Fruit fly (Drosophila melanogaster) whole organism, embryonic: ENCODE measurements around the gene Mob3.

Source experiments
- Aef1 ChIP-seq: fragments of 200-800 bp; sonication (Bioruptor generic); IDR thresholded peaks from 3 replicates; pipeline ENCODE4 v1.3.6; 2022; ENCODE audit warnings: missing biosample characterization, missing genetic modification characterization
- BEAF-32 ChIP-seq: fragments of 200-800 bp; sonication (Bioruptor generic); optimal IDR thresholded peaks from 3 replicates; lab custom pipeline; 2017; ENCODE audit warnings: missing biosample characterization, missing genetic modification characterization, mild to moderate bottlenecking, moderate library complexity, missing genetic modification reagents
- CG10366 ChIP-seq: fragments of 200-800 bp; sonication (Bioruptor generic); IDR thresholded peaks from 2 replicates; pipeline ENCODE4 v1.3.6; 2022; ENCODE audit warnings: missing biosample characterization, missing genetic modification characterization
- CG10543 ChIP-seq: fragments of 200-800 bp; sonication (Bioruptor generic); optimal IDR thresholded peaks from 3 replicates; lab custom pipeline; 2017; ENCODE audit warnings: missing biosample characterization, mild to moderate bottlenecking, missing genetic modification characterization, moderate library complexity
- CG14441 ChIP-seq: fragments of 200-800 bp; sonication (Bioruptor generic); IDR thresholded peaks from 2 replicates; pipeline ENCODE4 v1.3.6; 2022; ENCODE audit warnings: missing biosample characterization, missing genetic modification characterization
- CG1603 ChIP-seq: fragments of 200-800 bp; sonication (Bioruptor generic); optimal IDR thresholded peaks from 2 replicates; lab custom pipeline; 2019; ENCODE audit warnings: missing biosample characterization, mild to moderate bottlenecking, missing genetic modification characterization, moderate library complexity
- CG17186 ChIP-seq: fragments of 200-800 bp; sonication (Bioruptor generic); optimal IDR thresholded peaks from 3 replicates; lab custom pipeline; 2017; ENCODE audit warnings: missing biosample characterization, missing genetic modification reagents, missing genetic modification characterization
- CG18476 ChIP-seq: fragments of 200-800 bp; sonication (Bioruptor generic); optimal IDR thresholded peaks from 2 replicates; lab custom pipeline; 2016; ENCODE audit warnings: missing biosample characterization, mild to moderate bottlenecking, missing genetic modification characterization
- CG2678 ChIP-seq: fragments of 200-800 bp; sonication (Bioruptor generic); optimal IDR thresholded peaks from 3 replicates; lab custom pipeline; 2019; ENCODE audit warnings: missing biosample characterization, mild to moderate bottlenecking, missing genetic modification characterization, moderate library complexity
- CG31388 ChIP-seq: fragments of 200-800 bp; sonication (Bioruptor generic); optimal IDR thresholded peaks from 2 replicates; lab custom pipeline; 2016; ENCODE audit warnings: missing biosample characterization, missing genetic modification characterization
- CG4820 ChIP-seq: fragments of 200-800 bp; sonication (Bioruptor generic); optimal IDR thresholded peaks from 3 replicates; lab custom pipeline; 2016; ENCODE audit warnings: missing biosample characterization, missing genetic modification characterization
- CG6175 ChIP-seq: fragments of 200-800 bp; sonication (Bioruptor generic); IDR thresholded peaks from 3 replicates; pipeline ENCODE4 v1.3.6; 2022; ENCODE audit warnings: missing biosample characterization, missing genetic modification characterization
- CG6254 ChIP-seq: fragments of 200-800 bp; sonication (Bioruptor generic); optimal IDR thresholded peaks from 3 replicates; lab custom pipeline; 2017; ENCODE audit warnings: mild to moderate bottlenecking, missing biosample characterization, missing genetic modification reagents, missing genetic modification characterization
- CG6854 ChIP-seq: fragments of 200-800 bp; sonication (Bioruptor generic); optimal IDR thresholded peaks from 3 replicates; lab custom pipeline; 2017; ENCODE audit warnings: missing biosample characterization, mild to moderate bottlenecking, missing genetic modification characterization
- CG8089 ChIP-seq: fragments of 200-800 bp; sonication (Bioruptor generic); optimal IDR thresholded peaks from 3 replicates; lab custom pipeline; 2016; ENCODE audit warnings: missing biosample characterization, missing genetic modification characterization
- CG8281 ChIP-seq: fragments of 200-800 bp; sonication (Bioruptor generic); optimal IDR thresholded peaks from 2 replicates; lab custom pipeline; 2018; ENCODE audit warnings: missing biosample characterization, mild to moderate bottlenecking, missing genetic modification characterization, moderate library complexity
- D ChIP-seq, 2 experiments: fragments of 200-800 bp in 1 of 2; fragments of >200 bp in 1 of 2; sonication (Bioruptor generic) in 1 of 2; optimal IDR thresholded peaks; 2 replicates in 1 of 2; 3 replicates in 1 of 2; lab custom pipeline; 2017; ENCODE audit warnings: mild to moderate bottlenecking in 1 of 2, missing biosample characterization in 1 of 2, missing genetic modification characterization in 1 of 2, missing genetic modification reagents in 1 of 2
- Dll ChIP-seq: fragments of 200-800 bp; sonication (Bioruptor generic); IDR thresholded peaks from 4 replicates; pipeline ENCODE4 v1.3.6; 2022; ENCODE audit warnings: missing biosample characterization, missing genetic modification characterization; ENCODE audit not compliant: partially characterized antibody
- ERR ChIP-seq: fragments of 200-800 bp; sonication (Bioruptor generic); optimal IDR thresholded peaks from 2 replicates; lab custom pipeline; 2016; ENCODE audit warnings: missing biosample characterization, missing genetic modification characterization
- Ets65A ChIP-seq: fragments of 200-800 bp; sonication (Bioruptor generic); peaks from one replicate; lab custom pipeline; 2016; ENCODE audit warnings: missing biosample characterization, missing genetic modification characterization
- H15 ChIP-seq: fragments of 200-800 bp; sonication (Bioruptor generic); IDR thresholded peaks from 3 replicates; pipeline ENCODE4 v1.3.6; 2022; ENCODE audit warnings: missing biosample characterization, missing genetic modification characterization
- Mes4 ChIP-seq: fragments of 200-800 bp; sonication (Bioruptor generic); optimal IDR thresholded peaks from 2 replicates; lab custom pipeline; 2016; ENCODE audit warnings: missing biosample characterization, missing genetic modification characterization
- NfI ChIP-seq: fragments of 200-800 bp; sonication (Bioruptor generic); optimal IDR thresholded peaks from 3 replicates; lab custom pipeline; 2018; ENCODE audit warnings: missing biosample characterization, mild to moderate bottlenecking, missing genetic modification characterization, moderate library complexity
- PHDP ChIP-seq: fragments of 200-800 bp; sonication (Bioruptor generic); optimal IDR thresholded peaks from 3 replicates; lab custom pipeline; 2018; ENCODE audit warnings: missing biosample characterization, mild to moderate bottlenecking, missing genetic modification characterization, moderate library complexity
- Spps ChIP-seq: fragments of 200-800 bp; sonication (Bioruptor generic); optimal IDR thresholded peaks from 2 replicates; lab custom pipeline; 2018; ENCODE audit warnings: missing biosample characterization, mild to moderate bottlenecking, missing genetic modification characterization
- Trl ChIP-seq, 3 experiments: fragments of >200 bp in 2 of 3; fragments of 200-800 bp in 1 of 3; sonication (Bioruptor generic) in 1 of 3; optimal IDR thresholded peaks; 2 replicates in 1 of 3; 3 replicates in 2 of 3; lab custom pipeline; 2016 to 2017; ENCODE audit warnings: missing biosample characterization in 1 of 3, missing genetic modification characterization in 1 of 3
- Vsx1 ChIP-seq: fragments of 200-800 bp; sonication (Bioruptor generic); optimal IDR thresholded peaks from 2 replicates; lab custom pipeline; 2017; ENCODE audit warnings: missing biosample characterization, mild to moderate bottlenecking, missing genetic modification characterization, missing genetic modification reagents
- Xbp1 ChIP-seq: fragments of 200-800 bp; sonication (Bioruptor generic); optimal IDR thresholded peaks from 3 replicates; lab custom pipeline; 2016; ENCODE audit warnings: missing biosample characterization, mild to moderate bottlenecking, missing genetic modification characterization
- amos ChIP-seq: fragments of 200-800 bp; sonication (Bioruptor generic); IDR thresholded peaks from 2 replicates; pipeline ENCODE4 v1.3.6; 2022; ENCODE audit warnings: missing biosample characterization, missing genetic modification characterization; ENCODE audit not compliant: partially characterized antibody
- bbx ChIP-seq: fragments of 200-800 bp; sonication (Bioruptor generic); IDR thresholded peaks from 2 replicates; pipeline ENCODE4 v1.3.6; 2022; ENCODE audit warnings: missing biosample characterization, missing genetic modification characterization; ENCODE audit not compliant: partially characterized antibody
- disco-r ChIP-seq: fragments of 200-800 bp; sonication (Bioruptor generic); optimal IDR thresholded peaks from 2 replicates; lab custom pipeline; 2016; ENCODE audit warnings: missing biosample characterization, missing genetic modification characterization
- dysf ChIP-seq: fragments of 200-800 bp; sonication (Bioruptor generic); IDR thresholded peaks from 3 replicates; pipeline ENCODE4 v1.3.6; 2022; ENCODE audit warnings: missing biosample characterization, missing genetic modification characterization
- eve ChIP-seq, 2 experiments: fragments of >200 bp; optimal IDR thresholded peaks; 2 replicates each; lab custom pipeline; 2017; ENCODE audit warnings: missing biosample characterization in 2 of 2, missing genetic modification characterization in 2 of 2
- fd3F ChIP-seq: fragments of 200-800 bp; sonication (Bioruptor generic); optimal IDR thresholded peaks from 2 replicates; lab custom pipeline; 2018; ENCODE audit warnings: missing biosample characterization, mild to moderate bottlenecking, missing genetic modification characterization, moderate library complexity
- gce ChIP-seq: fragments of 200-800 bp; sonication (Bioruptor generic); IDR thresholded peaks from 3 replicates; pipeline ENCODE4 v1.3.6; 2022; ENCODE audit warnings: missing biosample characterization, missing genetic modification characterization
- grn ChIP-seq: fragments of 200-800 bp; sonication (Bioruptor generic); optimal IDR thresholded peaks from 3 replicates; lab custom pipeline; 2017; ENCODE audit warnings: missing biosample characterization, missing genetic modification characterization
- ind ChIP-seq: fragments of 200-800 bp; sonication (Bioruptor generic); optimal IDR thresholded peaks from 3 replicates; lab custom pipeline; 2016; ENCODE audit warnings: missing biosample characterization, missing genetic modification characterization
- mam ChIP-seq: fragments of 200-800 bp; sonication (Bioruptor generic); optimal IDR thresholded peaks from 3 replicates; lab custom pipeline; 2016; ENCODE audit warnings: missing biosample characterization, missing genetic modification characterization
- mld ChIP-seq: fragments of 200-800 bp; sonication (Bioruptor generic); IDR thresholded peaks from 3 replicates; pipeline ENCODE4 v1.3.6; 2022; ENCODE audit warnings: missing biosample characterization, missing genetic modification characterization; ENCODE audit not compliant: partially characterized antibody
- nmo ChIP-seq: fragments of 200-800 bp; sonication (Bioruptor generic); optimal IDR thresholded peaks from 2 replicates; lab custom pipeline; 2018; ENCODE audit warnings: missing biosample characterization, mild to moderate bottlenecking, missing genetic modification characterization, moderate library complexity
- pb ChIP-seq: fragments of 200-800 bp; sonication (Bioruptor generic); optimal IDR thresholded peaks from 3 replicates; lab custom pipeline; 2016; ENCODE audit warnings: missing biosample characterization, missing genetic modification characterization
- pros ChIP-seq: fragments of 200-800 bp; sonication (Bioruptor generic); optimal IDR thresholded peaks from 3 replicates; lab custom pipeline; 2019; ENCODE audit warnings: missing biosample characterization, mild to moderate bottlenecking, missing genetic modification characterization, moderate library complexity
- sens ChIP-seq: fragments of 200-800 bp; sonication (Bioruptor generic); peaks from one replicate; lab custom pipeline; 2016; ENCODE audit warnings: missing biosample characterization, missing genetic modification characterization
- stc ChIP-seq: fragments of 200-800 bp; sonication (Bioruptor generic); IDR thresholded peaks from 2 replicates; pipeline ENCODE4 v1.3.6; 2022; ENCODE audit warnings: missing biosample characterization, missing genetic modification characterization
- tll ChIP-seq, 2 experiments: fragments of 200-800 bp in 1 of 2; fragments of >200 bp in 1 of 2; sonication (Bioruptor generic) in 1 of 2; optimal IDR thresholded peaks; 2 replicates each; lab custom pipeline; 2017 to 2019; ENCODE audit warnings: missing biosample characterization in 2 of 2, missing genetic modification characterization in 2 of 2, mild to moderate bottlenecking in 1 of 2, moderate library complexity in 1 of 2
- tna ChIP-seq: fragments of 200-800 bp; sonication (Bioruptor generic); IDR thresholded peaks from 2 replicates; pipeline ENCODE4 v1.3.6; 2022; ENCODE audit warnings: missing biosample characterization, missing genetic modification characterization; ENCODE audit not compliant: partially characterized antibody
- zfh2 ChIP-seq: fragments of 200-800 bp; sonication (Bioruptor generic); optimal IDR thresholded peaks from 2 replicates; lab custom pipeline; 2016; ENCODE audit warnings: missing biosample characterization, missing genetic modification characterization

Gene Mob3

dm6 chr2L:10260750-10261493 lies 4.2 kb upstream of the Mob3 start, which contains the start of gene Pten (continued):
- TF ChIP-seq Trl (optimal IDR thresholded peaks at IDR 0.05; lab: Kevin White, UChicago), result no peak
- peak; percentile 78 for TF ChIP-seq Trl (GFP tag; optimal IDR thresholded peaks at IDR 0.05; lab: Kevin White, UChicago)
- peak; percentile 64 for TF ChIP-seq NfI (GFP tag; lab: Kevin White, UChicago)
- no peak for TF ChIP-seq disco-r (GFP tag; lab: Kevin White, UChicago)
- TF ChIP-seq tll (GFP tag; optimal IDR thresholded peaks at IDR 0.05; lab: Kevin White, UChicago), result peak in 1 of 2 experiments; percentile 52
- peak; percentile 44 for TF ChIP-seq CG17186
- TF ChIP-seq CG18476 (GFP tag; lab: Kevin White, UChicago), result peak; percentile 68
- peak; percentile 76 for TF ChIP-seq CG4820 (GFP tag; lab: Kevin White, UChicago)
- TF ChIP-seq CG8281 (tag; lab: Kevin White, UChicago), result no peak
- TF ChIP-seq mam (GFP tag; lab: Kevin White, UChicago), result peak; percentile 74
- TF ChIP-seq Mes4 (GFP tag; lab: Kevin White, UChicago), result peak; percentile 57
- TF ChIP-seq D (optimal IDR thresholded peaks at IDR 0.05; lab: Kevin White, UChicago), result no peak
- peak; percentile 65 for TF ChIP-seq D (GFP tag; optimal IDR thresholded peaks at IDR 0.05; lab: Kevin White, UChicago)
- no peak for TF ChIP-seq CG14441 (GFP tag; lab: Robert Waterston, UW)
- TF ChIP-seq Xbp1 (GFP tag; lab: Kevin White, UChicago), result peak; percentile 56
- TF ChIP-seq stc (GFP tag; lab: Robert Waterston, UW), result peak; percentile 67; the same call in 1 of the 2 replicates
- no peak for TF ChIP-seq CG6175 (GFP tag; lab: Robert Waterston, UW)
- TF ChIP-seq CG10543, result no peak
- TF ChIP-seq Aef1 (GFP tag; lab: Robert Waterston, UW), result no peak; the same call in 2 of the 3 replicates
- peak; percentile 49 for TF ChIP-seq grn
- TF ChIP-seq bbx (GFP tag; lab: Robert Waterston, UW), result peak; percentile 89
- no peak for TF ChIP-seq Vsx1
- TF ChIP-seq tna, result peak; percentile 88
- TF ChIP-seq Spps (tag; lab: Kevin White, UChicago), result peak; percentile 49
- TF ChIP-seq CG2678, result no peak
- TF ChIP-seq CG1603 (tag; lab: Kevin White, UChicago), result peak; percentile 80
- no peak for TF ChIP-seq H15
- no peak for TF ChIP-seq gce
- peak; percentile 71 for TF ChIP-seq ind (GFP tag; lab: Kevin White, UChicago)
- TF ChIP-seq nmo (GFP tag; lab: Kevin White, UChicago), result peak; percentile 88
- peak; percentile 84 for TF ChIP-seq Dll (GFP tag; lab: Robert Waterston, UW)
- TF ChIP-seq dysf (GFP tag; lab: Robert Waterston, UW), result no peak; the same call in 2 of the 3 replicates
- TF ChIP-seq CG8089 (GFP tag; lab: Kevin White, UChicago), result peak; percentile 10
- TF ChIP-seq BEAF-32, result peak; percentile 88
- TF ChIP-seq eve (GFP tag; optimal IDR thresholded peaks at IDR 0.05; lab: Kevin White, UChicago), result peak in 1 of 2 experiments; percentile 8
- no peak for TF ChIP-seq CG31388 (GFP tag; lab: Kevin White, UChicago)
- peak; percentile 80; the same call in 2 of the 3 replicates for TF ChIP-seq mld
- peak; percentile 31 for TF ChIP-seq pb (GFP tag; lab: Kevin White, UChicago)
- peak; percentile 9 for TF ChIP-seq ERR (GFP tag; lab: Kevin White, UChicago)
- peak; percentile 5 for TF ChIP-seq CG6854 (GFP tag; lab: Kevin White, UChicago)
- peak; percentile 42 for TF ChIP-seq fd3F (GFP tag; lab: Kevin White, UChicago)
- peak; percentile 54 for TF ChIP-seq CG10366 (GFP tag; lab: Robert Waterston, UW)
- peak; percentile 95 for TF ChIP-seq Ets65A (GFP tag; lab: Kevin White, UChicago)
- peak; percentile 90; the same call in 1 of the 2 replicates for TF ChIP-seq amos
- TF ChIP-seq PHDP (tag; lab: Kevin White, UChicago), result peak; percentile 49
- peak; percentile 100 for TF ChIP-seq CG6254 (GFP tag; lab: Kevin White, UChicago)
- peak; percentile 96 for TF ChIP-seq sens (GFP tag; lab: Kevin White, UChicago)
- no peak for TF ChIP-seq pros
- TF ChIP-seq zfh2 (GFP tag; lab: Kevin White, UChicago), result peak; percentile 43
